Fruit fly (Drosophila melanogaster) whole organism, larva: Measurements from ENCODE around the gene CG7692.

Experiments
- noc ChIP-seq: fragments of 200-800 bp; sonication (Bioruptor generic); optimal IDR thresholded peaks from 3 replicates; lab custom pipeline; 2019; ENCODE audit warnings: missing biosample characterization, mild to moderate bottlenecking, missing genetic modification characterization, moderate library complexity

Gene CG7692

DNA sequence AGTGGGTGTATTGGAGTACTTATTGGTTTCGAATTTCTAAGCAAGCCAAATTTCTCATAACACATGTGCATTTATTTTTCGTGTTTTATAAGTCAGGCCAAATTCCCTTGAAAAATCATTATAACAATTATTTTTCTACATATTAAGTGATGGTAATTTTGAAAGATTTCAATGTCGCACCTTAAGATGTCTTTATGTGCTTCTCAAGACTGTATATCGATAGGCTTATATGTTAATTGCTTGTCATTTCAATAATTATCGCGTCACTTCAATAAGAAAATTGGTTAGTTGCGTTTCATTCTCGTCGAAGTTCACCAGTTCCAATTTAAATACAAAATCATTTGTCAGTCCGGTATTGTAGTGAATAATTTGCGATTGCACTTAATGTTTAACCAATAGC, at the start of gene CG7692:
CG7692 (plus strand) TSS at position 301 of the 400 bp plus-strand sequence.
- no peak for TF ChIP-seq noc

DNA sequence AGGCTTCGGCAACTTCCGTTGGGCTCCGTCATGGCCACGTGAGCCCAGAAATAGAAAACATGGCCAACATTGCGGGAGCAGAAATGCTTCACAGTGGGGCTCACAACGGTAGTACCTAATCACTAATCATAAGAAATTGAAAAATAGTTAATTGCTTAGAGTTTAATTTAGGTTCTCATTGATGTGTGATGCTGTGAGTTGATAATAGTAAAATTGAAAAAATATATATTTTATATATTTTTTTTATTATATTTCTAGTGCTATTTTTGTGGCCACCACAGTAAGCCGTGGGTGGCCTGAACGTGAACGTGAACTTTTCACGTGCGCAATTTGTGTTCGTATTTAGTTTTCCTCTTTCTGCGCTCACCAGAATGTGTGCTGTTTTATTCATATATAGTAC, 41.1 kb upstream of the CG7692 start:
- no peak for TF ChIP-seq noc

DNA sequence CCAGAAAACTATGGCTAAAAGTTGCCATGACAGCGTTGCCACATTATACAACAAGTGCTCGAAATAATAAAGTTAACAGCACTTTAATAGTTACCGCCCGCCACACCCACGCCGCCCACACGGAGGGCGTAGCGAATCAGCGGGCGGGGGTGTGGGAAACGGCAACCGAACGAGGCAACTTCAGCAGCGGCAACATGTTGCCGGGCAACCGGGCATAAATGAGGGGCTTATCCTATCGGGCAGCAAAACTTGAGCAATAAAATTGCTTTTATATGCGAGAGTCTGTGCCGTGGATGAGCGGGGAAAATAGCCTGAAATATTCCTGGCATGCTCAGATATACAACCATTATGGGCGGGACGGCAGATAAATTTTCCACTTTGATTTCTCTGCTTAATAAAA, 35.4 kb upstream of the CG7692 start:
- TF ChIP-seq noc = no peak

DNA sequence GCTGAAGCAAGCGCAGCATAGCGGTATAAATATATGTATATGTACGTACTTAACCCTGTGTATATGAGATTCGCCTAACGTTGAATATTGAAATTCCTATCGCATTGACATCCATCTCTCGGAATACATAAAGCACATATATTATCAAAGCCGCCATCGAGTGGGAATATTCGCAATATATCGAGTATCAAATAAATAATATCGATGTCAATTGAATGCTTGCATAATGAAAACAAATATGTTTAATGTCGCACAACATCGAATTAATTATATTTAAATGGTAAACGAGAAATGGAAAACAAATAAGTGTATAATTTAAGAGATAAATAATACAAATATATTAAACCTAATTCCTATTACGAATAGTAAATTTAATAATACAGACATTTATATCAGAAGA, 30.9 kb upstream of the CG7692 start, which contains the start of gene ND-24L:
ND-24L (minus strand) TSS at position 101 of the 400 bp plus-strand sequence.
- no peak for TF ChIP-seq noc

DNA sequence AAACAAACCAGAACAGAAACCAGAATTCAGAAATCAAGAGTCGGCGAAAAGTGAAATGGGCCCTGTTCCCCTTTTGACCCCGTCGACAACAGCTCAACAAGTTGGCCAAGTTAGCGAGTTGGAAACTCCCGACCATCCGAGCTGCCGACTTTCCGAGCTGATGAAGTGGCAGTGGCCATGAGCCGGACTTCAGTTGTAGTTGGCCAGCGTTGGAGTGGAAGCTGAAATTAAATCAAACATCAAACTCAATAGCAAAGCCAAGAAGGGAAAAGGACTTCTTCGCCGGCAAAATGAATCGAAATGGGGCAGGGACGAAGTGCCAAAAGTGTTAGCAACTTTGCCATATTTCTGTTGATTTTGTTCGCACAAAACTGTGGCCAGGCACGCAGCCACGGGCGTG, 29.1 kb upstream of the CG7692 start, which contains the start of gene CG13724:
CG13724 (plus strand) TSS at position 301 of the 400 bp plus-strand sequence.
- no peak for TF ChIP-seq noc

DNA sequence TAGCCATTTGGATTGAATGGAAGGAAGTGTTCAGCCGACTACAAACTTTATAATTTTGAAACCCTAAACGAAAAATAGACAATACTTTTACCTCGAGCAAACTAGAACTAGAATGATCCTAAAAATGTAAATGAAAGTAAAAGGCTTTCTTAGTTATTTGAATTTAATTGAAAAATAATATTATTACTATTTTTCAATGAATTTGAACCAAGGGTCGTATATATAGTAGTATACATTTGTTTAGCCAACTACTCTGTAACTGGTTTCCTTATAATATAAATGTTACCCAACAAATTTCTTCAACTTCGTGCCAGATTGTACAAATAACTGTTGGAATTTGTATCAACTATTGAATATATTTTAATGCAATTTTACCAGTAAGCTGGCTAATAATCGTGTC, 26.2 kb upstream of the CG7692 start, which contains the start of gene CG13725:
CG13725 (minus strand) TSS at position 101 of the 400 bp plus-strand sequence.
- no peak for TF ChIP-seq noc

DNA sequence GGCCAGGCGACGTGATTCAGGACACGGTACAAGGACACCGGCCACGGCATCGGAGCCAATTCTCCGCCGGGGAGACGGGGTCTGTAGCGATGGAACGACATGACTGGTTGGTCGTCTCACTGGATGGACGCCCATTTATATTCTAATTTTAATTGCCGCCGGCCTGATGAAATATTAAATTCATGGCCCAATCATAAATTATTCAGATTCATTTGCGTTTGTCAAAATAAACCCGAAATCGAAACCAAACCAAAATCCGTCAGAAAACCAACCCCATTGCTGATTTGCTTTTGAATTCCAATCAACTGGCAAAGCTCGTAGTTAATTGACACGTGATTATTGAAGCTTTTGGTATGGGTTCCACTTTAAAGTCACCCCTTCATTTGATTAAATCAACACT, 22.6 kb upstream of the CG7692 start, which contains the start of gene Or74a:
Or74a (minus strand) TSS at position 101 of the 400 bp plus-strand sequence.
- TF ChIP-seq noc = no peak

DNA sequence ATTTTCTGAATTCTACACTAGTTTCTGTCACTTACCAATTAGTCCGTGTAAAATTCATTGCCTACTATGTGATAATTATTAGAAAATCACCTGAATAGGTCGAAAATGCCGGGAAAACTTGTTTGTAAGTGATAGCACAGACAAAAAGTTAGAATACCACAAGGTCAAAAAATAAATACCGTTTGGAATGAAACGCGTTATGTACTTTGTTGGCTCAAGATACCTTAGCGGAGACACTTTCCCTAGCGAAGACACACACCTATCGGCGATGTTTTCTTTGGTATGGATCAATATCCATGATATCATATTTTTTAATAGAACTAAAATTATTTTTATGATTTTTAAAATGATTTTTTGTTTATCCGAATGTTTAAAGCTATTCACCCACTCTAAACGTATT, 12.5 kb upstream of the CG7692 start, which contains the start of gene CG6479:
CG6479 (minus strand) TSS at position 141 of the 400 bp plus-strand sequence.
- no peak for TF ChIP-seq noc

DNA sequence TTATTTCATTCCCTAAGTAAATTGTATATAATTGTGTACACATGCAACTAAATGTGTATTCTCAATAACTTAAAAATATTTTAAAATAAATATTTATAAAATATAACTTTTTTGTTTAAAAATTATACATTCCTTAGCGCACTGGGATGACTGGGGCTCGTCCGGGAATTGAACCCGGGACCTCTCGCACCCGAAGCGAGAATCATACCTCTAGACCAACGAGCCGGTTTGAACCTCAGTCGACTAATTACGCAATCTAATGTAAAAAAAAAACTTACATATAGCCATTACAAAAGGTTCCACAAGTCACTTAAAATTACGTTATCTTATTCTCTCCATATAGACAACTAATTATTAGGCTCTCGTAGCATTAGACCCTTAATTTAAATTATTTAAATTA, 11.9 kb upstream of the CG7692 start:
- no peak for TF ChIP-seq noc

DNA sequence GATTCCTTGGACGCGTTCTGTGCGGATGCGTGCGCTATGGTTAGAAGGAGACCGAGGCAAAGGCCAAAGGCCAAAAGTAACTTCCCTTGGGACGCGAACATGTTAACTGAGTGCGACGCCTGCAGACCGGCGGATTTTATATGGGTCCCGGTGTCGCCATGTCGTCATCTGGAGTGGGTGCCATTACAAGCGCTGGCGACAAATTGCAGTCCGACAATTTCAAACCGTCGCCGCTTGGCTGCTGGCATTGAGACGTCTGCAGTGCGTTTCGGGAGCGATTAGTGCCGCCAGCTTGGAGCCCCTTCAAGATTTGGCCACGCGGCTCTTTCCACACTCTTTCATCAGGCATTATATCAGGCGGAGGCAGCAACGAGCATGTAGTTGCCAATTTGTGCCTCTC, 10.4 kb upstream of the CG7692 start, which contains the start of gene CG13727:
CG13727 (minus strand) TSS at position 101 of the 400 bp plus-strand sequence.
- TF ChIP-seq noc = no peak

DNA sequence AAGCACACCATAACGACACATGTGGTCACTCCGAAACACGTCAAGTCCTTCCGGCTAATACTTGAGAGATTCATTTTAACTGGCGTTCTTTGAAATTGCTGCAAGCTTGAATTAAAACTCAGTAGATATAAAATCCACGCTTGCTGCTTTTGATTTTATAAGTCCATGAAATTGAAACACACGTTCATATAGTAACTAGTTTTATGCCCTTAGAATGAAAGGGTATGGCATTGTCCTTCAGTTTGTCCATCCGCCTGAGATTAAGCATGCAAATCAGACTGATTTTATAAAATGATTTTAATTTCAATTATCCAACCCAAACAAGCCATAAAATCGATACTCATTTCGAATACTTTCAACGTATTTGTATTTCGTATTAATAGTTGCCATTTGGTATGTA, 7.0 kb upstream of the CG7692 start, which contains the start of gene brv2:
brv2 (minus strand) TSS at position 101 of the 400 bp plus-strand sequence.
- no peak for TF ChIP-seq noc

DNA sequence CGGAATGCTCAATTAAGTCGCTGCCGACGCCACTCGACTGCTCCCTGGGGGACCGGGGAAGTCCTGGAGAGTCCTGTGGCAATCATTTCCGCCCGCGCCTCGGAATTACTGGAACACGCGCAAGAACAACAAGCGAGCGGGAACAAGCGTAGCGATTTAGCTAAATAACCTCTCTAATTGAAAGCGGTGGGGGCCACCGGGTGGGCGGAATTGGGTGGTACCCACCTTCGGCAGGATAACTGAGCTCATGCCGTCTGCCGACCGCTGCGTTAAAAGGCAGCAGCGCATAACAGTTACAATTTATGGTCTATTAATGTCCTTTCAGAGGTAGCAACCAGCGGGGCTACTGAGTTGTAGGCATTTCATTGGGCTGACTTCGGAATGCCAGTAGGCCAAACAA, 5.2 kb upstream of the CG7692 start:
- TF ChIP-seq noc = no peak

DNA sequence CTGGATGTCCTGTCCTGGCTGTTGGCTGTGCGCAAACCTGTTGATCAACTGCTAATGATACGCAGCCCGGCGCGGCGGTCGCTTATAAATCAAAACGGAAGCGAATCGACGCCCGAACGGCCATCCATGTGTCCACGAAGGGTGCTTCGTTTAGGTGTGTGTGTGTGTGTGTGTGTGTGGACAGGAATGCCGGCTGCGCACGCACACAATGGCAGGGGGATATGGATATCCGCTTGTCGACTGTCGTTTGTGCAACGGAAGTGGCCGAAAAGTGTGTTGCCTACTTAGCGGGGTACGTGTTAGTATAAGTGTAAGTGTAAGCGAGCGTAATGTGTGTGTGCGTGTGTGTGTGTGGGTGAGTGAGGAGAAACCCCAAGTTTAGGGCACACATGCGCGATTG, 2.0 kb upstream of the CG7692 start, which contains the start of gene Mip:
Mip (minus strand) TSS at position 63 of the 400 bp plus-strand sequence.
- no peak for TF ChIP-seq noc

DNA sequence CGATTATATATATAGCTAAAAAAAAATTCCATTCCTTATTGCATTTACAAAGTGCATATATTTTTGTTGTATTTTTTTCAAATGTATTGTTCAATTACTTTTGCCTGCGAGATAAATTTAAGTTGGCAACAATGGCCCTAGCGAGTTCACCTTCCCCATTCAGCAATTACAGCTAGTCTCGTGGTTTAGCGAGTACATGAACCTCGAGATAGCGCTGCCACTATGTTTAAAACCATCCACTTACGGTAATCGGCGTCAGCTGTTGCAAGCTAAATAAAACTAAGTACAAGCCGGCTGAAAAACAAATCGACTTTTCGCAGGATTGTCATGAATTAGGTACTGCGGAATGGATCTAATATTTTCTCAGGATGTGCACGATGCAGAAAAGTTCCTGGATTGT, 1.2 kb downstream of the CG7692 start:
- no peak for TF ChIP-seq noc

DNA sequence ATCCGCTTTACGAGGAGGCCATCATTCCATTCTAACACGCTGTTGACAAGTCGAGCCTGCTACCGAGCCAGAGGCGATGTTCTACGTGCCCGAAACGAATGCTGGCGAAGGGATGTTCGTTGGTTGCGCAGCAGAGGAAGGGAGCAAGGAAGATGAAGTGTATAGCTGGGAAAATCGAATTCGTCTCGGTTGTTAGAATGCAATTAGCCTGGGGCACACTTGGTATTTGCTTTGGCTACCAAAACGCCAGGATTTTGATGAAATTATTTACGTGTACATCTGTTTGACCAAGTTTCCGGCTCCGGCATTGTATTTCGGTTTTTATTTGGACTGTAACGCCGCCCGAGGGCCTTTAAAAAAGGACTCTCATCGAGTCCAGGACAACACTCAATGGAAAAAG, 5.8 kb downstream of the CG7692 start:
- no peak for TF ChIP-seq noc

DNA sequence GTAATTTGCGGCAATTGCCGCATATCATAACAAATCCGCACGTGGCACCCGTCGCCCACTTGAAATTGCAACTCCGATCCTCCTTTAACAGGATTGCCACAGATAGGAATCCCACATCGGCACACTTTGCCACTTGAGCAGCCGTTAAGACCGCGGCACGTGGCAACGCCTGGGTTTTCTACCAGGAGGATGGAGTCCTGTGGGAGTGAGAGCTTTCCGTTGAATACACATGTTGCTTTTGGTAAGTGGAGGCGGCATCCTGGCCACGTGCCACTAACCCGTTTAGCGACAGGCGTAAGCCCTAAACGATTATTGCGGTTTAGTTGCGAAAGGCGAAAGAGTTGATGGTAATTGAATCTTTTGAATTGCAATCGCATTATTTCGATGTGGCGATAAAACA, 6.9 kb downstream of the CG7692 start:
- TF ChIP-seq noc = no peak

DNA sequence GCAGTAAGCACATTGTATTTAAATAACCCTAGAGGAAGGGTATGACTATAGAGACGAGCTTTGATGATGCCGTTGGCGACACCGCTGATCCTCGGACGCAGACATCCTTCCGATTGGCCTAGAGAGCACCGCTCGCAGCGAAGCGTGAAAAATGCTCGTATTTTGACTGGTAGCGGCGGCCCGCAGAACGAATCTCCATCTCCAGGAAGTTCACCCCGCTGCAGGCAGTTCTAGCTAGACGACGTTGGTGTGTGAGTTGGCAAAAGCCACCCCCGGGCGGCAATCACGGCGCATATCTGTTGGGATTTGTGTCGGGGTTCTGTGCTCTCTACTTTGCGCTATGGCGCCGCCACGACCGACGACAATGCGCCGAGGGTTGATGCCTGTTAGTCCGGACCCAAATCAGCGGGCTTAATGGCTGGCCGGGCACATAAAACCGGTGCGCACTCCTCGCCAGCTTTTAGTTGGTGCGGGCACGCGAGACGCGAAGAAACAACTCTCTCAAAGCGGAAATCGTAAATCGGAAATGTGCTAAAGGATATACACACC, 7.7 kb downstream of the CG7692 start, which contains the start of gene tap:
tap (plus strand) TSS at position 458 of the 549 bp plus-strand sequence.
- TF ChIP-seq noc = no peak

DNA sequence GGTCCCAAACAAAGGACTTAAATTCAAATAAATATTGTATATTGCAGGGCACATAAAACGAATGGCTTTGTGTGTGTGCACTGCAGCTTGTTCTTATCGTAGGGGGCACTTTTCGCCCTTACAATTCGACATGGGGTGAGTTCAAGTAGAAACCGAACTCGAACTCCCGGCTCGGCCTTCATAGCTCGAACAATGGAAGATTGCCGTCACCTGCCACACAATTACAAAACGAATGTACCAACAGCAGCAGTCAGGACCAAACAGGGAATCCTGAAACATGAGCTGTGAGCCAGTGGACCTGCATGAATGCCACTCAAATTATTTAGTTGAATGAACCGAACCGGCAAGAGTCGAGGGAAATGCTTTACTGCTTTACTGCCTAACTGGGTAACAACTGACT, 10.3 kb downstream of the CG7692 start:
- no peak for TF ChIP-seq noc
